Fruit fly (Drosophila melanogaster): Measurements from ENCODE around the gene ifc.

The ifc gene

DNA sequence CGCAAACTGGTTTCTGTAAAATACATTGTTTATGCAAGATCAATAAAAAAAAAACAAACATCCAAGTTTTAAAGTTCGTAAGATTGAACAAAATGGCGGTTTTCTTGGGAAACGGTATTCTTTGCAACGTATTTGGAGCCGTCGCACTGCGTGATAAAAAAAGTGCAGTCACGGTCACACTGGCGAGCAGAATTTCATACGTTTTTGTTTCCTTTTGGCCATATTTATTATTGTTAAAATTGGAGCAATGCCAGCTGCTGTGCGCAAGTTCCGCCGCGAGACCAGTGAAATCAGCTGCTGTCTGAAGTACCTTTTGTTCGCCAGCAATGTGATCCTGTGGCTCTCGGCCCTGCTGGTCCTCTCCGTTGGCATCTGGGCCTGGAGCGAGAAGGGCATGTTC is 13.9 kb downstream of the ifc start, which contains the start of gene Tsp26A (continued):
- TF ChIP-seq pnt (GFP tag; optimal IDR thresholded peaks at IDR 0.05) (no peak), Ets97D (GFP tag; optimal IDR thresholded peaks at IDR 0.05) (peak; percentile 29), CG3407 (GFP tag; optimal IDR thresholded peaks at IDR 0.05) (no peak), CG2889 (GFP tag; IDR thresholded peaks at IDR 0.05) (no peak), zfh2 (GFP tag; optimal IDR thresholded peaks at IDR 0.05) (no peak), CG8388 (GFP tag; optimal IDR thresholded peaks at IDR 0.05) (no peak), ranshi (GFP tag; IDR thresholded peaks at IDR 0.05) (0 out of 2 replicates have a peak, but pooled peaks have one; percentile 16), Rfx (GFP tag; IDR thresholded peaks at IDR 0.05) (peak; percentile 23; the same call in 1 of the 2 replicates), gfzf (GFP tag; optimal IDR thresholded peaks at IDR 0.05) (peak; percentile 67), prd (optimal IDR thresholded peaks at IDR 0.05) (no peak), prd (GFP tag; IDR thresholded peaks at IDR 0.05) (no peak), CG14710 (tag; optimal IDR thresholded peaks at IDR 0.05) (no peak), Nf-YB (GFP tag; optimal IDR thresholded peaks at IDR 0.05) (no peak), Xbp1 (GFP tag; optimal IDR thresholded peaks at IDR 0.05) (no peak), CG4617 (GFP tag; optimal IDR thresholded peaks at IDR 0.05; ENCODE audit: borderline replicate concordance) (peak; percentile 61), Lim3 (GFP tag; IDR thresholded peaks at IDR 0.05) (no peak), fd64A (GFP tag; optimal IDR thresholded peaks at IDR 0.05) (no peak), Antp (GFP tag; optimal IDR thresholded peaks at IDR 0.05) (no peak), CG17829 (tag; optimal IDR thresholded peaks at IDR 0.05) (no peak), CG6813 (GFP tag; optimal IDR thresholded peaks at IDR 0.05) (no peak), CoRest (tag; optimal IDR thresholded peaks at IDR 0.05) (peak; percentile 15), row (GFP tag; IDR thresholded peaks at IDR 0.05) (0 out of 3 replicates have a peak, but pooled peaks have one; percentile 23), CG7745 (tag; optimal IDR thresholded peaks at IDR 0.05) (no peak), phol (tag; optimal IDR thresholded peaks at IDR 0.05) (peak; percentile 93), CG18011 (GFP tag; optimal IDR thresholded peaks at IDR 0.05) (no peak), Trl (optimal IDR thresholded peaks at IDR 0.05) (no peak), Trl (GFP tag; optimal IDR thresholded peaks at IDR 0.05) (no peak), CG13775 (GFP tag; optimal IDR thresholded peaks at IDR 0.05) (no peak), Hr78 (GFP tag; optimal IDR thresholded peaks at IDR 0.05) (no peak), CG10654 (GFP tag; optimal IDR thresholded peaks at IDR 0.05) (no peak), Myb (GFP tag; optimal IDR thresholded peaks at IDR 0.05) (peak; percentile 39), H2.0 (GFP tag; IDR thresholded peaks at IDR 0.05) (no peak), fru (optimal IDR thresholded peaks at IDR 0.05) (no peak), CG3726 (GFP tag; IDR thresholded peaks at IDR 0.05) (no peak), inv (GFP tag; IDR thresholded peaks at IDR 0.05; ENCODE audit: partially characterized antibody) (no peak), MBD-R2 (GFP tag; IDR thresholded peaks at IDR 0.05) (peak; percentile 63), stwl (tag; optimal IDR thresholded peaks at IDR 0.05) (peak; percentile 55), CG6654 (GFP tag; optimal IDR thresholded peaks at IDR 0.05) (no peak), CG10209 (GFP tag; optimal IDR thresholded peaks at IDR 0.05) (no peak), CG9437 (GFP tag; optimal IDR thresholded peaks at IDR 0.05) (peak; percentile 81), Meics (GFP tag; optimal IDR thresholded peaks at IDR 0.05) (no peak), twi (tag; optimal IDR thresholded peaks at IDR 0.05) (no peak), tup (GFP tag; optimal IDR thresholded peaks at IDR 0.05) (no peak), CG14441 (GFP tag; IDR thresholded peaks at IDR 0.05) (no peak), CG11504 (tag; optimal IDR thresholded peaks at IDR 0.05) (no peak), dmrt11E (tag; optimal IDR thresholded peaks at IDR 0.05) (no peak), HLH54F (GFP tag; optimal IDR thresholded peaks at IDR 0.05) (no peak), maf-S (GFP tag; optimal IDR thresholded peaks at IDR 0.05) (no peak), CG6791 (GFP tag; IDR thresholded peaks at IDR 0.05; ENCODE audit: partially characterized antibody) (0 out of 3 replicates have a peak, but pooled peaks have one; percentile 35), CG4328 (GFP tag; optimal IDR thresholded peaks at IDR 0.05) (no peak), Dp (GFP tag; optimal IDR thresholded peaks at IDR 0.05) (peak; percentile 47), Dip3 (GFP tag; optimal IDR thresholded peaks at IDR 0.05) (no peak)

Measured in whole organism, embryonic.